Worm (Caenorhabditis elegans): ENCODE measurements around the gene Y39A1A.2.
A peak's percentile ranks its signal among the peaks of the same experiment; 100 is the strongest.

Y39A1A.2 gene

DNA sequence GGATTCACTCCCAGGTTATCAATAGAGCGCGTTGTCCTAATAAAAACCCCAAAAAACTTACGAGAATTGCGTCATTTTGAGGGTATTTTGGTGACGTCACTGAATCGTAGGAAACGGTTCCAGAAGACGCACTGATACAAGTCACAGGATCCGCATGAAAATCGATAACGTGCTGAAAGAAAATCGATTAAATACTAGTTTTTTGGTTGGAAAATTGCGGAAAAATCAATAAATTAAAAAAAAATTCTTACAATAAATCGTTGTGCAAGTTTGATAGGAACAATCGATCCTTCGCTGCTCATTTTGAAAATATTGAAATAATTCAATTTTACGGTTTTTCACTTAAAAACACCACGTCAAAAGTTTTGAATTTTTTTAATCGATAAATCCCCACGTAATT, at the start of gene Y39A1A.2:
Gene Y39A1A.2 (minus strand): TSS at position 319 of the 400 bp plus-strand sequence.
- no peak for TF ChIP-seq Y5F2A.4 (GFP tag; optimal IDR thresholded peaks at IDR 0.05)
- TF ChIP-seq ceh-28 (tag; optimal IDR thresholded peaks at IDR 0.05), result peak; percentile 75

DNA sequence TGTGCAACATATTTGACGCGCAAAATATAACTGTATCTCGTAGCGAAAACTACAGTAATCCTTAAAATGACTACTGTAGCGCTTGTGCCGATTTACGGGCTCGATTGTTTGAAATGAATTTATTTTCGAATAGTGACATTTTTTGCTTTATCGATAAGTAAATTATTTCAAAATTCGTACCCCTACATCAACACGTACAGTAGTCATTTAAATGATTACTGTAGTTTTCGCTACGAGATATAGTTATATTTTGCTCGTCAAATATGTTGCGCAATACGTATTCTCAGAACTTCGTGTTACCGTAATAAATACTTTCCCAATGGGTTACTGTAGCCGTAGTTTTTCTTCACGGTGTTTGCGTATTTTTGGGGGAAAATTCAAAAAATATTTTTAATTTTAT, 49.5 kb upstream of the Y39A1A.2 start:
- TF ChIP-seq skn-1 (tag; optimal IDR thresholded peaks at IDR 0.05), result no peak
- no peak for TF ChIP-seq rbr-2 (tag; optimal IDR thresholded peaks at IDR 0.05)
- no peak for TF ChIP-seq ama-1 (optimal IDR thresholded peaks at IDR 0.05)
- TF ChIP-seq zfp-2 (tag; optimal IDR thresholded peaks at IDR 0.05), result no peak
- no peak for TF ChIP-seq unc-62 (GFP tag; optimal IDR thresholded peaks at IDR 0.05 in 1 of 2)
- no peak for TF ChIP-seq unc-62 (tag; optimal IDR thresholded peaks at IDR 0.05)
- TF ChIP-seq hif-1 (tag; optimal IDR thresholded peaks at IDR 0.05), result no peak
- no peak for TF ChIP-seq daf-12 (tag; optimal IDR thresholded peaks at IDR 0.05)
- no peak for TF ChIP-seq dmd-6 (GFP tag; IDR thresholded peaks at IDR 0.05)
- no peak for TF ChIP-seq ZK337.2 (GFP tag; IDR thresholded peaks at IDR 0.05)

DNA sequence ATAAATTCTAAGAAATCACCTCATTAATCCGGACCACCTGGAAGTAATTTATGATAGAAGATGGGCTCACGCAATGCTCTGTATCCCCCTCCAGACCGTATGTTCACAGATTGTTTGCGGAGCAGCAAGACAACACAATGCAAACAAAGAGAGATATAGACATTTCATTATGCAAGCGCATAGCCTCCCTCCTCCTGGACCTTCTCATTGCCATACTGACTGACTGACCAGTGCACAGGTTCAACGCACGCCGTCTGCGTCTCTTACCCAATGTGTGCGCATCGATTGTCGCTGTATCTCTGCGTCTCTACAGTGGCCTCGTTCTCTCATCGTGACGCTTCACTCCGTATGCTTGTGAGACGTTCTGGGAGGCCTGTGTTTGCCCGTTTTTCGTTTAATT, 48.3 kb upstream of the Y39A1A.2 start:
- peak; percentile 70 for TF ChIP-seq mes-2 (tag; optimal IDR thresholded peaks at IDR 0.05; ENCODE audit: poor library complexity, severe bottlenecking)
- peak; percentile 51 for TF ChIP-seq lin-38 (GFP tag; IDR thresholded peaks at IDR 0.05)
- TF ChIP-seq F10B5.3 (tag; optimal IDR thresholded peaks at IDR 0.05), result no peak
- peak; percentile 24 for TF ChIP-seq nhr-6 (tag; optimal IDR thresholded peaks at IDR 0.05)
- peak in 1 of 2 experiments; percentile 94 for TF ChIP-seq unc-62 (GFP tag; optimal IDR thresholded peaks at IDR 0.05 in 1 of 2)
- no peak for TF ChIP-seq unc-62 (tag; optimal IDR thresholded peaks at IDR 0.05)
- no peak for TF ChIP-seq ama-1 (optimal IDR thresholded peaks at IDR 0.05)
- peak; percentile 40 for TF ChIP-seq mep-1 (tag; optimal IDR thresholded peaks at IDR 0.05)
- TF ChIP-seq snpc-1.2 (GFP tag; IDR thresholded peaks at IDR 0.05), result 0 out of 2 replicates have a peak, but pooled peaks have one; percentile 16
- TF ChIP-seq unc-39 (tag; optimal IDR thresholded peaks at IDR 0.05), result no peak
- TF ChIP-seq hlh-30 (tag; optimal IDR thresholded peaks at IDR 0.05; ENCODE audit: insufficient read depth), result peak; percentile 68
- no peak for TF ChIP-seq mdt-29 (GFP tag; IDR thresholded peaks at IDR 0.05)
- TF ChIP-seq vab-7 (GFP tag; IDR thresholded peaks at IDR 0.05), result no peak
- peak; percentile 89 for TF ChIP-seq hmg-1.1 (GFP tag; IDR thresholded peaks at IDR 0.05)
- TF ChIP-seq madf-9 (GFP tag; conservative IDR thresholded peaks at IDR 0.05), result no peak
- no peak for TF ChIP-seq nhr-77 (tag; optimal IDR thresholded peaks at IDR 0.05)
- no peak for TF ChIP-seq daf-16 (GFP tag; optimal IDR thresholded peaks at IDR 0.05)
- peak; percentile 18 for TF ChIP-seq daf-16 (tag; optimal IDR thresholded peaks at IDR 0.05)
- TF ChIP-seq ceh-28 (tag; optimal IDR thresholded peaks at IDR 0.05), result peak; percentile 34
- TF ChIP-seq dpl-1 (GFP tag; optimal IDR thresholded peaks at IDR 0.05), result peak; percentile 21
- TF ChIP-seq dve-1 (tag; optimal IDR thresholded peaks at IDR 0.05; ENCODE audit: insufficient read depth), result peak; percentile 2
- peak; percentile 84 for TF ChIP-seq aha-1 (tag)
- TF ChIP-seq ZK546.5 (tag; optimal IDR thresholded peaks at IDR 0.05), result no peak
- TF ChIP-seq lsy-2 (tag; optimal IDR thresholded peaks at IDR 0.05), result peak in 1 of 2 experiments; percentile 60
- TF ChIP-seq cey-2 (tag; optimal IDR thresholded peaks at IDR 0.05; ENCODE audit: borderline replicate concordance, insufficient read depth), result no peak
- peak; percentile 17 for TF ChIP-seq rbr-2 (tag; optimal IDR thresholded peaks at IDR 0.05)
- TF ChIP-seq hlh-11 (tag; optimal IDR thresholded peaks at IDR 0.05), result peak; percentile 59
- no peak for TF ChIP-seq D1046.2 (GFP tag; IDR thresholded peaks at IDR 0.05)

- TF ChIP-seq dpl-1 (GFP tag; optimal IDR thresholded peaks at IDR 0.05), result no peak
- TF ChIP-seq ama-1 (optimal IDR thresholded peaks at IDR 0.05), result no peak
- no peak for TF ChIP-seq lim-7 (GFP tag; IDR thresholded peaks at IDR 0.05)
- TF ChIP-seq daf-19 (GFP tag; conservative IDR thresholded peaks at IDR 0.05), result no peak
- TF ChIP-seq ztf-11 (tag; optimal IDR thresholded peaks at IDR 0.05), result no peak
- no peak for TF ChIP-seq F10B5.3 (tag; optimal IDR thresholded peaks at IDR 0.05)
- TF ChIP-seq php-3 (GFP tag; IDR thresholded peaks at IDR 0.05), result no peak
- TF ChIP-seq daf-12 (tag; optimal IDR thresholded peaks at IDR 0.05), result no peak
- TF ChIP-seq lin-38 (GFP tag; IDR thresholded peaks at IDR 0.05), result no peak
- TF ChIP-seq pqm-1 (tag; optimal IDR thresholded peaks at IDR 0.05), result no peak
- no peak for TF ChIP-seq Y105C5A.15 (GFP tag; IDR thresholded peaks at IDR 0.05)
- no peak for TF ChIP-seq lin-13 (GFP tag; optimal IDR thresholded peaks at IDR 0.05)
- TF ChIP-seq mdt-29 (GFP tag; IDR thresholded peaks at IDR 0.05), result no peak
- no peak for TF ChIP-seq ceh-28 (tag; optimal IDR thresholded peaks at IDR 0.05)
- no peak for TF ChIP-seq hmg-1.1 (GFP tag; IDR thresholded peaks at IDR 0.05)
- no peak for TF ChIP-seq jun-1 (tag; optimal IDR thresholded peaks at IDR 0.05)
- TF ChIP-seq daf-8 (GFP tag; IDR thresholded peaks at IDR 0.05), result no peak
- no peak for TF ChIP-seq vab-7 (GFP tag; IDR thresholded peaks at IDR 0.05)
- TF ChIP-seq ceh-82 (tag; optimal IDR thresholded peaks at IDR 0.05), result no peak
- TF ChIP-seq mep-1 (tag; optimal IDR thresholded peaks at IDR 0.05), result no peak
These were observed 45.9 kb upstream of the Y39A1A.2 start, which contains the start of gene emg-1 for ce11 chrIII:10649219-10649618. Gene emg-1 (plus strand): TSS chrIII:10649519.
